Worm (Caenorhabditis elegans): ENCODE data around the gene ZK632.10.

ZK632.10 gene

DNA sequence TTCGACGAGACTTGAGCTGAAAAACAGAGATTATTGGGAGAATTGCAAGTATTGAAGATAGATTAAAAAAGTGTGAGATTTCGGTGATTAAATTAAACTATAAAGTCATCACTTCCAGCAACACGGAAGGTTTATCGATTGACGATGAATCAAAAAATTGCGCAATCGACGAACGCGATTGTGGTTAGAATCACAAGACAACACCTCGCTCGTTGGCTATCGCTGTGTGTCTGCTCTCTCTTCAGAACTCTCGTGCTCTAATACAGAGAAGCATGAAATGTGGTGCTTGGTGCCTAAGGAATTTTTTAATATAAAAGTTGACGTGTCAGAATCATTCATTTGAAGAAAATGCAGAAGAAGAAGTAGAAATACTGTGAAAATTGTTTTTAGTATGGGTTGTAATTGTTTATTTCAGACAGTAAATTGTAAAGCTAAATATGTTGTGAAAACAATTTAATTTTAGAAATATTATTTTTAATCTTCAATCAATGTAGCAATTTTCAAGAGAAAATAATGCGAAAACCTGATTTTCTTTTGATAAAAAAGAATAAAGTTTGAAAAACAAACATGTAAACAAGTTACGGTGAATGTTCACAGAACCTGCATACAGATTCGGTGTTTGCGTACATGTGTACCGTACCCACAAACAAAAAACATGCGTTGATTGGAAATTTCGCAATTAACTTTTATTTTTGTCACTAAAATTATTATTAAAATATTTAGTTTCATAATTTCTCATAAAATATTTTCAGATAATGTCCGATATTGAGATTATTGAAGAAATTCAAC, at the start of gene ZK632.10, which contains the start of gene ZK632.11:
Gene ZK632.10 (minus strand): TSS at position 560 of the 789 bp plus-strand sequence.
Gene ZK632.11 (plus strand): TSS at position 753 of the 789 bp plus-strand sequence.
- TF ChIP-seq nhr-71 (tag; optimal IDR thresholded peaks at IDR 0.05) (peak; percentile 47), nhr-77 (tag; optimal IDR thresholded peaks at IDR 0.05) (peak; percentile 2), lin-13 (GFP tag; optimal IDR thresholded peaks at IDR 0.05) (peak; percentile 47), vab-15 (tag; optimal IDR thresholded peaks at IDR 0.05) (no peak), lin-14 (GFP tag; optimal IDR thresholded peaks at IDR 0.05) (peak; percentile 46), F16B12.6 (tag; optimal IDR thresholded peaks at IDR 0.05) (peak; percentile 87), aha-1 (tag; optimal IDR thresholded peaks at IDR 0.05) (no peak), nhr-20 (tag; optimal IDR thresholded peaks at IDR 0.05) (no peak), hlh-17 (GFP tag; optimal IDR thresholded peaks at IDR 0.05; ENCODE audit: borderline replicate concordance) (no peak), ceh-88 (GFP tag; IDR thresholded peaks at IDR 0.05) (no peak), egl-13 (tag; optimal IDR thresholded peaks at IDR 0.05) (no peak), nhr-90 (tag; optimal IDR thresholded peaks at IDR 0.05; ENCODE audit: poor library complexity) (no peak), sox-4 (tag; optimal IDR thresholded peaks at IDR 0.05) (no peak), nhr-19 (GFP tag; conservative IDR thresholded peaks at IDR 0.05) (peak; percentile 23; the same call in 1 of the 2 replicates), aly-2 (tag; optimal IDR thresholded peaks at IDR 0.05) (no peak), efl-1 (optimal IDR thresholded peaks at IDR 0.05) (peak; percentile 47 to 48), efl-1 (GFP tag; optimal IDR thresholded peaks at IDR 0.05 in 1 of 2) (peak in 1 of 2 experiments; percentile 59), C34B4.2 (tag; optimal IDR thresholded peaks at IDR 0.05) (no peak), nhr-47 (tag; optimal IDR thresholded peaks at IDR 0.05) (peak; percentile 46), C16A3.4 (tag; optimal IDR thresholded peaks at IDR 0.05) (peak; percentile 55), ceh-8 (GFP tag; optimal IDR thresholded peaks at IDR 0.05) (no peak), tbx-2 (tag; optimal IDR thresholded peaks at IDR 0.05) (peak; percentile 10), C04F5.9 (tag; optimal IDR thresholded peaks at IDR 0.05) (peak; percentile 3), dpl-1 (GFP tag; optimal IDR thresholded peaks at IDR 0.05) (peak; percentile 26 to 76 (median 44)), ets-5 (GFP tag; IDR thresholded peaks at IDR 0.05) (no peak), nhr-237 (tag; optimal IDR thresholded peaks at IDR 0.05) (no peak), unc-98 (GFP tag; IDR thresholded peaks at IDR 0.05) (no peak), lin-39 (tag; optimal IDR thresholded peaks at IDR 0.05) (no peak), blmp-1 (tag; optimal IDR thresholded peaks at IDR 0.05) (peak; percentile 70), lsy-2 (tag; optimal IDR thresholded peaks at IDR 0.05) (peak; percentile 97 to 99), jun-1 (tag; optimal IDR thresholded peaks at IDR 0.05) (no peak), zag-1 (tag; optimal IDR thresholded peaks at IDR 0.05) (no peak), swsn-7 (tag; optimal IDR thresholded peaks at IDR 0.05) (peak; percentile 28), hlh-4 (tag; optimal IDR thresholded peaks at IDR 0.05) (no peak), unc-62 (GFP tag; optimal IDR thresholded peaks at IDR 0.05) (no peak), mep-1 (tag; optimal IDR thresholded peaks at IDR 0.05) (peak; percentile 81), egl-27 (tag; optimal IDR thresholded peaks at IDR 0.05) (no peak), elt-2 (tag; optimal IDR thresholded peaks at IDR 0.05) (no peak), nhr-85 (tag) (peak; percentile 53), pag-3 (tag; optimal IDR thresholded peaks at IDR 0.05; ENCODE audit: borderline replicate concordance, insufficient read depth) (no peak), fkh-10 (GFP tag; optimal IDR thresholded peaks at IDR 0.05) (no peak), pqm-1 (tag; optimal IDR thresholded peaks at IDR 0.05) (no peak), nhr-76 (tag; optimal IDR thresholded peaks at IDR 0.05) (no peak), zip-4 (GFP tag; optimal IDR thresholded peaks at IDR 0.05) (no peak), ztf-4 (tag; optimal IDR thresholded peaks at IDR 0.05) (no peak), mdl-1 (tag; optimal IDR thresholded peaks at IDR 0.05) (peak in 1 of 2 experiments; percentile 47), fkh-8 (tag; optimal IDR thresholded peaks at IDR 0.05) (peak; percentile 15), ces-1 (GFP tag; optimal IDR thresholded peaks at IDR 0.05) (no peak), unc-86 (tag; optimal IDR thresholded peaks at IDR 0.05) (no peak), ceh-82 (tag; optimal IDR thresholded peaks at IDR 0.05) (peak in 1 of 3 experiments; percentile 51), dsc-1 (tag; optimal IDR thresholded peaks at IDR 0.05) (no peak), snpc-4 (tag; optimal IDR thresholded peaks at IDR 0.05) (no peak)
